Fruit fly (Drosophila melanogaster) whole organism, embryonic: ENCODE results near the gene CG5902.
A peak's percentile ranks its signal among the peaks of the same experiment; 100 is the strongest.

ENCODE experiments used
- Abd-B ChIP-seq: fragments of 200-800 bp; sonication (Bioruptor generic); optimal IDR thresholded peaks from 2 replicates; lab custom pipeline; 2018; ENCODE audit warnings: missing biosample characterization, mild to moderate bottlenecking, missing genetic modification characterization, moderate library complexity
- Antp ChIP-seq: fragments of 200-800 bp; sonication (Bioruptor generic); optimal IDR thresholded peaks from 3 replicates; lab custom pipeline; 2016; ENCODE audit warnings: missing biosample characterization, missing genetic modification characterization
- Asciz ChIP-seq: fragments of 200-800 bp; sonication (Bioruptor generic); optimal IDR thresholded peaks from 2 replicates; lab custom pipeline; 2017; ENCODE audit warnings: missing biosample characterization, mild to moderate bottlenecking, missing genetic modification characterization, missing genetic modification reagents
- CG10147 ChIP-seq: fragments of 200-800 bp; sonication (Bioruptor generic); optimal IDR thresholded peaks from 2 replicates; lab custom pipeline; 2019; ENCODE audit warnings: missing biosample characterization, mild to moderate bottlenecking, missing genetic modification characterization, moderate library complexity
- CG11093 ChIP-seq: fragments of 200-800 bp; sonication (Bioruptor generic); IDR thresholded peaks from 3 replicates; pipeline ENCODE4 v1.3.6; 2022; ENCODE audit warnings: missing biosample characterization, missing genetic modification characterization
- CG13296 ChIP-seq: fragments of 200-800 bp; sonication (Bioruptor generic); optimal IDR thresholded peaks from 3 replicates; lab custom pipeline; 2018; ENCODE audit warnings: missing biosample characterization, mild to moderate bottlenecking, missing genetic modification characterization
- CG15601 ChIP-seq: fragments of 200-800 bp; sonication (Bioruptor generic); optimal IDR thresholded peaks from 3 replicates; lab custom pipeline; 2019; ENCODE audit warnings: missing biosample characterization, mild to moderate bottlenecking, missing genetic modification characterization, moderate library complexity
- CG16815 ChIP-seq: fragments of 200-800 bp; sonication (Bioruptor generic); optimal IDR thresholded peaks from 3 replicates; lab custom pipeline; 2017; ENCODE audit warnings: missing biosample characterization, mild to moderate bottlenecking, missing genetic modification characterization
- CG16863 ChIP-seq: fragments of 200-800 bp; sonication (Bioruptor generic); optimal IDR thresholded peaks from 3 replicates; lab custom pipeline; 2016; ENCODE audit warnings: missing biosample characterization, missing genetic modification characterization
- CG18011 ChIP-seq: fragments of 200-800 bp; sonication (Bioruptor generic); optimal IDR thresholded peaks from 2 replicates; lab custom pipeline; 2017; ENCODE audit warnings: missing biosample characterization, missing genetic modification characterization, mild to moderate bottlenecking, moderate library complexity, missing genotype
- CG18619 ChIP-seq: fragments of 200-800 bp; sonication (Bioruptor generic); optimal IDR thresholded peaks from 3 replicates; lab custom pipeline; 2017; ENCODE audit warnings: missing biosample characterization, mild to moderate bottlenecking, missing genetic modification characterization
- CG2120 ChIP-seq: fragments of 200-800 bp; sonication (Bioruptor generic); optimal IDR thresholded peaks from 3 replicates; lab custom pipeline; 2016; ENCODE audit warnings: missing biosample characterization, missing genetic modification characterization
- CG3065 ChIP-seq: fragments of 200-800 bp; sonication (Bioruptor generic); optimal IDR thresholded peaks from 2 replicates; lab custom pipeline; 2016; ENCODE audit warnings: missing biosample characterization, missing genetic modification characterization
- CG31224 ChIP-seq: fragments of 200-800 bp; sonication (Bioruptor generic); IDR thresholded peaks from 2 replicates; pipeline ENCODE4 v1.3.6; 2022; ENCODE audit warnings: missing biosample characterization, missing genetic modification characterization
- CG31441 ChIP-seq: fragments of 200-800 bp; sonication (Bioruptor generic); IDR thresholded peaks from 2 replicates; pipeline ENCODE4 v1.3.6; 2022; ENCODE audit warnings: missing biosample characterization, missing genetic modification characterization
- CG6683 ChIP-seq: fragments of 200-800 bp; sonication (Bioruptor generic); optimal IDR thresholded peaks from 2 replicates; lab custom pipeline; 2017; ENCODE audit warnings: missing biosample characterization, mild to moderate bottlenecking, missing genetic modification characterization, missing genetic modification reagents
- CG7556 ChIP-seq: fragments of 200-800 bp; sonication (Bioruptor generic); optimal IDR thresholded peaks from 2 replicates; lab custom pipeline; 2017; ENCODE audit warnings: missing biosample characterization, mild to moderate bottlenecking, missing genetic modification characterization
- CG8478 ChIP-seq: fragments of >200 bp; optimal IDR thresholded peaks from 2 replicates; lab custom pipeline; 2018
- CG9817 ChIP-seq: fragments of 200-800 bp; sonication (Bioruptor generic); optimal IDR thresholded peaks from 2 replicates; lab custom pipeline; 2018; ENCODE audit warnings: missing biosample characterization, mild to moderate bottlenecking, missing genetic modification characterization, moderate library complexity
- CHES-1-like ChIP-seq: fragments of 200-800 bp; sonication (Bioruptor generic); optimal IDR thresholded peaks from 2 replicates; lab custom pipeline; 2016; ENCODE audit warnings: missing biosample characterization, missing genetic modification characterization
- Dbx ChIP-seq: fragments of 200-800 bp; sonication (Bioruptor generic); IDR thresholded peaks from 3 replicates; pipeline ENCODE4 v1.3.6; 2022; ENCODE audit warnings: missing biosample characterization, missing genetic modification characterization
- Doc3 ChIP-seq: fragments of 200-800 bp; sonication (Bioruptor generic); IDR thresholded peaks from 3 replicates; pipeline ENCODE4 v1.3.6; 2022; ENCODE audit warnings: missing biosample characterization, missing genetic modification characterization; ENCODE audit not compliant: partially characterized antibody
- Fer1 ChIP-seq: fragments of 200-800 bp; sonication (Bioruptor generic); optimal IDR thresholded peaks from 2 replicates; lab custom pipeline; 2017; ENCODE audit warnings: missing biosample characterization, mild to moderate bottlenecking, missing genetic modification characterization
- Hand ChIP-seq: fragments of 200-800 bp; sonication (Bioruptor generic); optimal IDR thresholded peaks from 2 replicates; lab custom pipeline; 2017; ENCODE audit warnings: mild to moderate bottlenecking, missing biosample characterization, missing genetic modification reagents, missing genetic modification characterization
- Hsf ChIP-seq: fragments of 200-800 bp; sonication (Bioruptor generic); optimal IDR thresholded peaks from 3 replicates; lab custom pipeline; 2016; ENCODE audit warnings: missing biosample characterization, missing genetic modification characterization
- MBD-R2 ChIP-seq: fragments of 200-800 bp; sonication (Bioruptor generic); IDR thresholded peaks from 2 replicates; pipeline ENCODE4 v1.3.6; 2022; ENCODE audit warnings: missing biosample characterization, missing genetic modification characterization
- Max ChIP-seq: fragments of 200-800 bp; sonication (Bioruptor generic); optimal IDR thresholded peaks from 2 replicates; lab custom pipeline; 2016; ENCODE audit warnings: missing biosample characterization, mild to moderate bottlenecking, missing genetic modification characterization
- Nf-YC ChIP-seq: fragments of 200-800 bp; optimal IDR thresholded peaks from 3 replicates; lab custom pipeline; 2019; ENCODE audit warnings: missing biosample characterization, mild to moderate bottlenecking, missing genetic modification characterization, moderate library complexity
- Rfx ChIP-seq: fragments of 200-800 bp; sonication (Bioruptor generic); IDR thresholded peaks from 2 replicates; pipeline ENCODE4 v1.3.6; 2022; ENCODE audit warnings: missing biosample characterization, missing genetic modification characterization
- Scr ChIP-seq: fragments of 200-800 bp; sonication (Bioruptor generic); IDR thresholded peaks from 2 replicates; pipeline ENCODE4 v1.3.6; 2022; ENCODE audit warnings: missing biosample characterization, missing genetic modification characterization; ENCODE audit not compliant: partially characterized antibody
- Sox102F ChIP-seq: fragments of 200-800 bp; sonication (Bioruptor generic); optimal IDR thresholded peaks from 2 replicates; lab custom pipeline; 2018; ENCODE audit warnings: missing biosample characterization, mild to moderate bottlenecking, missing genetic modification characterization, moderate library complexity
- TFAM ChIP-seq: fragments of 200-800 bp; sonication (Bioruptor generic); optimal IDR thresholded peaks from 2 replicates; lab custom pipeline; 2017; ENCODE audit warnings: missing biosample characterization, missing genetic modification characterization, inconsistent platforms
- YL-1 ChIP-seq: fragments of 200-800 bp; sonication (Bioruptor generic); optimal IDR thresholded peaks from 3 replicates; lab custom pipeline; 2017; ENCODE audit warnings: missing biosample characterization, mild to moderate bottlenecking, missing genetic modification characterization
- disco-r ChIP-seq: fragments of 200-800 bp; sonication (Bioruptor generic); optimal IDR thresholded peaks from 2 replicates; lab custom pipeline; 2016; ENCODE audit warnings: missing biosample characterization, missing genetic modification characterization
- dmrt11E ChIP-seq: fragments of 200-800 bp; sonication (Bioruptor generic); optimal IDR thresholded peaks from 3 replicates; lab custom pipeline; 2018; ENCODE audit warnings: missing biosample characterization, mild to moderate bottlenecking, missing genetic modification characterization, moderate library complexity
- dpn ChIP-seq, 2 experiments: fragments of 200-800 bp; sonication (Bioruptor generic); optimal IDR thresholded peaks; 3 replicates each; lab custom pipeline; 2016; ENCODE audit warnings: missing biosample characterization in 2 of 2, missing genetic modification characterization in 2 of 2
- fd64A ChIP-seq: fragments of 200-800 bp; sonication (Bioruptor generic); optimal IDR thresholded peaks from 3 replicates; lab custom pipeline; 2018; ENCODE audit warnings: missing biosample characterization, mild to moderate bottlenecking, missing genetic modification characterization
- fru ChIP-seq: fragments of >200 bp; optimal IDR thresholded peaks from 2 replicates; lab custom pipeline; 2017
- nau ChIP-seq: fragments of 200-800 bp; sonication (Bioruptor generic); optimal IDR thresholded peaks from 3 replicates; lab custom pipeline; 2017; ENCODE audit warnings: missing biosample characterization, mild to moderate bottlenecking, missing genetic modification characterization, missing genetic modification reagents
- pnt ChIP-seq: fragments of 200-800 bp; sonication (Bioruptor generic); optimal IDR thresholded peaks from 3 replicates; lab custom pipeline; 2016; ENCODE audit warnings: missing biosample characterization, missing genetic modification characterization
- sd ChIP-seq: fragments of 200-800 bp; sonication (Bioruptor generic); optimal IDR thresholded peaks from 3 replicates; lab custom pipeline; 2018; ENCODE audit warnings: missing biosample characterization, mild to moderate bottlenecking, missing genetic modification characterization, moderate library complexity
- seq ChIP-seq: fragments of 200-800 bp; sonication (Bioruptor generic); IDR thresholded peaks from 2 replicates; pipeline ENCODE4 v1.3.6; 2022; ENCODE audit warnings: missing biosample characterization, missing genetic modification characterization
- sr ChIP-seq: fragments of 200-800 bp; sonication (Bioruptor generic); IDR thresholded peaks from 3 replicates; pipeline ENCODE4 v1.3.6; 2022; ENCODE audit warnings: missing biosample characterization, missing genetic modification characterization
- tna ChIP-seq: fragments of 200-800 bp; sonication (Bioruptor generic); IDR thresholded peaks from 2 replicates; pipeline ENCODE4 v1.3.6; 2022; ENCODE audit warnings: missing biosample characterization, missing genetic modification characterization; ENCODE audit not compliant: partially characterized antibody
- trem ChIP-seq: fragments of 200-800 bp; optimal IDR thresholded peaks from 3 replicates; lab custom pipeline; 2019; ENCODE audit warnings: missing biosample characterization, mild to moderate bottlenecking, missing genetic modification characterization, moderate library complexity
- twi ChIP-seq: fragments of 200-800 bp; optimal IDR thresholded peaks from 2 replicates; lab custom pipeline; 2019; ENCODE audit warnings: missing biosample characterization, mild to moderate bottlenecking, missing genetic modification characterization, moderate library complexity
- vnd ChIP-seq: fragments of 200-800 bp; sonication (Bioruptor generic); IDR thresholded peaks from 3 replicates; pipeline ENCODE4 v1.3.6; 2022; ENCODE audit warnings: missing biosample characterization, missing genetic modification characterization; ENCODE audit not compliant: partially characterized antibody
- zen2 ChIP-seq: fragments of 200-800 bp; sonication (Bioruptor generic); IDR thresholded peaks from 3 replicates; pipeline ENCODE4 v1.3.6; 2022; ENCODE audit warnings: missing biosample characterization, missing genetic modification characterization; ENCODE audit not compliant: partially characterized antibody

Gene CG5902

DNA sequence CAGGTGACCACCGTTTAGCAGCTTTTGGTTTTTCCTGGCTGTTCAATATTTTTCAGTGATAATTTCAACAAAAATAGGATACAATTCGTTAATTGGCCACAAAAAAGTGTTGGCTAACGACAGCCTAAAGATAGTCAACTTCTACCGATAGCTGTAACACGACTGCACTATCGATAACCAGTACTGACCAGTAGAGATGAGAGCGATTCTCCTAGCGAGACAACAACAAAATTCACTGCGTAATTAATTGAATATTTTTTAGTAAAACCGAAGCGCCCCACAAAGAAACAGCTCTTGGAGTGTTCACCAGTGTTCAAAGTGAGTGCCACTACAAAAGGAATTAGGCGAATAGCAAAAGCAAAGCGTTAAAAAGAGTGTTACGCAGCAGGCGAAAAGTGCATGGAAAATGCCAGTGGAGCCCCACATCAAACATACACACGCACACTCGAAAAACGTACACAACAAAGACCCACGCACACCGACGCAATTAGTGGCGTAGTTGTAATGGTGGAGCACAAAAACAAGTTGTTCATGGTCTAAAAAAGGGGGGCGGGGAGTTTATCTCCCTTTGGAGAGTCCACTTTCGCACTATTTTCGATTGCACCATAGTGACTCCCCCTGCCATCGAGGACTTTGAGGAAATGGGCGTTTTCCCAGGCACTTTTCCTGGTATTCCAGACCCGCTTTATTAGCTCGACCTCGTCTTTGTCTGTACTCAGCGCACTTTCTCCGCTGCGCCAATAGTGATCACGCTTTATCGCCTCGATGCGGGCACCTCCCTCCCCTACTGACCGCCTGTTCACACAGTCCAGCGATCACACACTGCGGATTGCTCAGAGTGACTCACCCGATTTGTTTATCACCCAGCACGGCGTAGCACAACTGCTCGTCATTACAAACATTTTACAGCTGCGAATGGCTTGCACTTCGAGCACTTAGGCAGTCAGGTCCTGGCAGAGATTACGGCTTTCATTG lies 6.7 kb downstream of the CG5902 start, which contains the start of the genes Epp and Rab7 (continued):
- TF ChIP-seq MBD-R2 (GFP tag; lab: Robert Waterston, UW), result peak; percentile 84
- TF ChIP-seq CG6683 (GFP tag; lab: Kevin White, UChicago), result peak; percentile 32
- TF ChIP-seq nau, result peak; percentile 45
- peak; percentile 6 for TF ChIP-seq CG13296 (GFP tag; lab: Kevin White, UChicago)
- no peak for TF ChIP-seq CG18011
- peak; percentile 81 for TF ChIP-seq Rfx (GFP tag; lab: Robert Waterston, UW)
- no peak for TF ChIP-seq fru
- peak; percentile 66; the same call in 2 of the 3 replicates for TF ChIP-seq Dbx (GFP tag; lab: Robert Waterston, UW)
- TF ChIP-seq CHES-1-like (GFP tag; lab: Kevin White, UChicago), result peak; percentile 85
- TF ChIP-seq YL-1 (GFP tag; lab: Kevin White, UChicago), result peak; percentile 98
- TF ChIP-seq Hand (GFP tag; lab: Kevin White, UChicago), result no peak
- peak; percentile 92 for TF ChIP-seq Scr
- no peak for TF ChIP-seq twi (tag; lab: Kevin White, UChicago)
- TF ChIP-seq zen2 (GFP tag; lab: Robert Waterston, UW), result peak; percentile 94
- peak; percentile 51 for TF ChIP-seq Antp (GFP tag; lab: Kevin White, UChicago)
- no peak for TF ChIP-seq CG7556 (GFP tag; lab: Kevin White, UChicago)
- TF ChIP-seq CG8478 (lab: Kevin White, UChicago), result no peak
- TF ChIP-seq Fer1 (GFP tag; lab: Kevin White, UChicago), result peak; percentile 3
- TF ChIP-seq Abd-B (GFP tag; lab: Kevin White, UChicago), result no peak
- peak; percentile 7 for TF ChIP-seq Hsf
- TF ChIP-seq CG31441 (GFP tag; lab: Robert Waterston, UW), result no peak; the same call in 1 of the 2 replicates
- TF ChIP-seq Sox102F (GFP tag; lab: Kevin White, UChicago), result no peak
- peak; percentile 36 for TF ChIP-seq CG16863 (GFP tag; lab: Kevin White, UChicago)
- no peak for TF ChIP-seq CG18619 (GFP tag; lab: Kevin White, UChicago)
- no peak for TF ChIP-seq pnt (GFP tag; lab: Kevin White, UChicago)
- no peak for TF ChIP-seq CG11093
- TF ChIP-seq sd (tag; lab: Kevin White, UChicago), result peak; percentile 92
- TF ChIP-seq Asciz, result no peak
- peak; percentile 80 for TF ChIP-seq Nf-YC
- TF ChIP-seq dmrt11E (tag; lab: Kevin White, UChicago), result no peak
- TF ChIP-seq fd64A, result no peak
- TF ChIP-seq seq (GFP tag; lab: Robert Waterston, UW), result no peak
- no peak for TF ChIP-seq disco-r
- no peak for TF ChIP-seq CG16815 (GFP tag; lab: Kevin White, UChicago)
- TF ChIP-seq CG10147 (GFP tag; lab: Kevin White, UChicago), result peak; percentile 5
- peak; percentile 84 for TF ChIP-seq Doc3
- peak; percentile 28 for TF ChIP-seq CG15601
- peak; percentile 76 for TF ChIP-seq CG2120 (GFP tag; lab: Kevin White, UChicago)
- no peak for TF ChIP-seq CG9817 (tag; lab: Kevin White, UChicago)
- TF ChIP-seq CG3065 (GFP tag; lab: Kevin White, UChicago), result no peak
- 0 out of 3 replicates have a peak, but pooled peaks have one; percentile 3 for TF ChIP-seq sr (GFP tag; lab: Robert Waterston, UW)
- TF ChIP-seq dpn (GFP tag; optimal IDR thresholded peaks at IDR 0.05; lab: Kevin White, UChicago), result peak; percentile 53 to 67
- peak; percentile 54 for TF ChIP-seq trem (tag; lab: Kevin White, UChicago)
- peak; percentile 52 for TF ChIP-seq CG31224 (GFP tag; lab: Robert Waterston, UW)
- TF ChIP-seq vnd, result peak; percentile 91
- TF ChIP-seq tna, result peak; percentile 78
- TF ChIP-seq TFAM (GFP tag; lab: Kevin White, UChicago), result no peak
- peak; percentile 1 for TF ChIP-seq Max
